Worm (Caenorhabditis elegans) whole organism, L4 larva: ENCODE data around the gene ttm-1.
A peak's percentile ranks its signal among the peaks of the same experiment; 100 is the strongest.

Experiments
- F26F4.8 ChIP-seq: fragments of 200-800 bp; sonication (Bioruptor generic); conservative IDR thresholded peaks from 2 replicates; pipeline ENCODE4 v1.3.6; 2022; ENCODE audit warnings: missing genetic modification characterization, missing compliant biosample characterization
- F37D6.2 ChIP-seq: sonication (generic microtip); optimal IDR thresholded peaks from 2 replicates; lab custom pipeline; 2016; ENCODE audit warnings: mild to moderate bottlenecking, missing genetic modification characterization, missing compliant biosample characterization
- T20F7.1 ChIP-seq: fragments of 200-800 bp; sonication (Bioruptor generic); optimal IDR thresholded peaks from 2 replicates; lab custom pipeline; 2018; ENCODE audit warnings: mild to moderate bottlenecking, missing genetic modification characterization, missing compliant biosample characterization
- T26A8.4 ChIP-seq: fragments of 200-800 bp; sonication (Bioruptor generic); IDR thresholded peaks from 2 replicates; pipeline ENCODE4 v1.3.6; 2022; ENCODE audit warnings: missing genetic modification characterization, missing compliant biosample characterization
- ZK337.2 ChIP-seq: fragments of 200-800 bp; sonication (Bioruptor generic); IDR thresholded peaks from 2 replicates; pipeline ENCODE4 v1.3.6; 2022; ENCODE audit warnings: missing genetic modification reagents, missing genetic modification characterization, missing compliant biosample characterization
- ZK546.5 ChIP-seq, 2 experiments: sonication (generic microtip); optimal IDR thresholded peaks; 2 replicates each; lab custom pipeline; 2017; ENCODE audit warnings: missing biosample characterization in 2 of 2, missing genetic modification characterization in 2 of 2
- aly-2 ChIP-seq: sonication (generic microtip); optimal IDR thresholded peaks from 2 replicates; lab custom pipeline; 2018; ENCODE audit warnings: missing biosample characterization, missing genetic modification characterization
- ama-1 ChIP-seq: fragments of 150-350 bp; optimal IDR thresholded peaks from 2 replicates; lab custom pipeline; 2014; ENCODE audit warnings: inconsistent platforms, mixed read lengths
- arid-1 ChIP-seq: fragments of 200-800 bp; sonication (Bioruptor generic); conservative IDR thresholded peaks from 2 replicates; pipeline ENCODE4 v1.3.6; 2022; ENCODE audit warnings: missing genetic modification reagents, missing genetic modification characterization, missing compliant biosample characterization
- attf-4 ChIP-seq: sonication (generic microtip); optimal IDR thresholded peaks from 3 replicates; lab custom pipeline; 2017; ENCODE audit warnings: missing biosample characterization, missing genetic modification characterization
- ceh-32 ChIP-seq: sonication (generic microtip); optimal IDR thresholded peaks from 2 replicates; lab custom pipeline; 2016; ENCODE audit warnings: mild to moderate bottlenecking, missing genetic modification characterization, missing compliant biosample characterization; ENCODE audit not compliant: poor library complexity
- ceh-44 ChIP-seq: fragments of 200-800 bp; sonication (Bioruptor generic); IDR thresholded peaks from 2 replicates; pipeline ENCODE4 v1.3.6; 2022; ENCODE audit warnings: missing genetic modification reagents, missing genetic modification characterization, missing compliant biosample characterization
- ceh-82 ChIP-seq: sonication (generic microtip); optimal IDR thresholded peaks from 2 replicates; lab custom pipeline; 2017; ENCODE audit warnings: missing biosample characterization, missing genetic modification characterization
- cey-2 ChIP-seq: sonication (generic microtip); optimal IDR thresholded peaks from 3 replicates; lab custom pipeline; 2017; ENCODE audit warnings: missing genetic modification characterization, mild to moderate bottlenecking, missing compliant biosample characterization, antibody characterized with exemption, borderline replicate concordance; ENCODE audit not compliant: insufficient read depth
- daf-16 ChIP-seq, 3 experiments: sonication (generic microtip); optimal IDR thresholded peaks; 2 replicates each; lab custom pipeline; 2016 to 2017; ENCODE audit warnings: missing genetic modification characterization in 3 of 3, missing genetic modification reagents in 3 of 3, mild to moderate bottlenecking in 2 of 3, missing compliant biosample characterization in 2 of 3, missing biosample characterization in 1 of 3, moderate library complexity in 1 of 3
- dmd-6 ChIP-seq: fragments of 200-800 bp; sonication (Bioruptor generic); IDR thresholded peaks from 2 replicates; pipeline ENCODE4 v1.3.6; 2022; ENCODE audit warnings: missing genetic modification reagents, missing genetic modification characterization, missing compliant biosample characterization
- duxl-1 ChIP-seq: sonication (generic microtip); optimal IDR thresholded peaks from 2 replicates; lab custom pipeline; 2016; ENCODE audit warnings: mild to moderate bottlenecking, missing genetic modification characterization, moderate library complexity, missing compliant biosample characterization; ENCODE audit not compliant: poor library complexity
- dve-1 ChIP-seq: sonication (generic microtip); optimal IDR thresholded peaks from 2 replicates; lab custom pipeline; 2017; ENCODE audit warnings: antibody characterized with exemption, mild to moderate bottlenecking, missing genetic modification characterization, missing compliant biosample characterization; ENCODE audit not compliant: insufficient read depth
- egl-27 ChIP-seq: sonication (generic microtip); optimal IDR thresholded peaks from 3 replicates; lab custom pipeline; 2017; ENCODE audit warnings: missing biosample characterization, missing genetic modification reagents, missing genetic modification characterization
- fkh-10 ChIP-seq: fragments of 150-350 bp; optimal IDR thresholded peaks from 2 replicates; lab custom pipeline; 2014; ENCODE audit warnings: missing biosample characterization, missing genetic modification reagents, missing genetic modification characterization
- gei-8 ChIP-seq: fragments of 200-800 bp; sonication (Bioruptor generic); optimal IDR thresholded peaks from 2 replicates; lab custom pipeline; 2018; ENCODE audit warnings: mild to moderate bottlenecking, missing genetic modification characterization, missing compliant biosample characterization
- hif-1 ChIP-seq, 2 experiments: sonication (generic microtip); optimal IDR thresholded peaks; 2 replicates each; lab custom pipeline; 2016 to 2017; ENCODE audit warnings: missing compliant biosample characterization in 2 of 2, missing genetic modification characterization in 2 of 2, missing genetic modification reagents in 2 of 2, missing genotype in 2 of 2, mild to moderate bottlenecking in 1 of 2
- hlh-11 ChIP-seq: fragments of 200-800 bp; sonication (Bioruptor generic); optimal IDR thresholded peaks from 2 replicates; lab custom pipeline; 2018; ENCODE audit warnings: mild to moderate bottlenecking, missing genetic modification characterization, missing compliant biosample characterization
- hmg-1.1 ChIP-seq: fragments of 200-800 bp; sonication (Bioruptor generic); IDR thresholded peaks from 2 replicates; pipeline ENCODE4 v1.3.6; 2022; ENCODE audit warnings: missing genetic modification reagents, missing genetic modification characterization, missing compliant biosample characterization
- lim-7 ChIP-seq: fragments of 200-800 bp; sonication (Bioruptor generic); IDR thresholded peaks from 2 replicates; pipeline ENCODE4 v1.3.6; 2022; ENCODE audit warnings: missing genetic modification characterization, missing compliant biosample characterization
- lin-15B ChIP-seq: fragments of 150-350 bp; sonication (generic microtip); optimal IDR thresholded peaks from 3 replicates; lab custom pipeline; 2014; ENCODE audit warnings: missing biosample characterization, missing genetic modification characterization
- lin-38 ChIP-seq: fragments of 200-800 bp; sonication (Bioruptor generic); IDR thresholded peaks from 2 replicates; pipeline ENCODE4 v1.3.6; 2022; ENCODE audit warnings: missing genetic modification reagents, missing genetic modification characterization, missing compliant biosample characterization
- lsy-2 ChIP-seq, 2 experiments: fragments of 150-350 bp in 1 of 2; sonication (generic microtip) in 1 of 2; optimal IDR thresholded peaks; 2 replicates each; lab custom pipeline; 2014 to 2017; ENCODE audit warnings: missing biosample characterization in 2 of 2, missing genetic modification characterization in 2 of 2
- mdl-1 ChIP-seq, 2 experiments: fragments of 150-350 bp in 1 of 2; sonication (generic microtip) in 1 of 2; optimal IDR thresholded peaks; 2 replicates each; lab custom pipeline; 2014 to 2017; ENCODE audit warnings: missing biosample characterization in 2 of 2, missing genetic modification characterization in 2 of 2
- mxl-3 ChIP-seq: fragments of 200-800 bp; sonication (Bioruptor generic); optimal IDR thresholded peaks from 2 replicates; lab custom pipeline; 2018; ENCODE audit warnings: mild to moderate bottlenecking, missing genetic modification characterization, missing compliant biosample characterization
- nhr-11 ChIP-seq: fragments of 150-350 bp; optimal IDR thresholded peaks from 2 replicates; lab custom pipeline; 2014; ENCODE audit warnings: missing biosample characterization, missing genetic modification characterization
- nhr-25 ChIP-seq: sonication (generic microtip); optimal IDR thresholded peaks from 2 replicates; lab custom pipeline; 2017; ENCODE audit warnings: missing genetic modification characterization, mild to moderate bottlenecking, missing compliant biosample characterization, antibody characterized with exemption, moderate library complexity, borderline replicate concordance; ENCODE audit not compliant: insufficient read depth
- nhr-28 ChIP-seq: fragments of 150-350 bp; optimal IDR thresholded peaks from 2 replicates; lab custom pipeline; 2014; ENCODE audit warnings: missing biosample characterization, missing genetic modification characterization
- nhr-41 ChIP-seq: fragments of 200-800 bp; sonication (Bioruptor generic); IDR thresholded peaks from 2 replicates; pipeline ENCODE4 v1.3.6; 2022; ENCODE audit warnings: missing genetic modification reagents, missing genetic modification characterization, missing compliant biosample characterization
- pha-4 ChIP-seq, 2 experiments: fragments of 150-350 bp in 1 of 2; fragments of 200-800 bp in 1 of 2; sonication (Bioruptor generic) in 1 of 2; IDR thresholded peaks in 1 of 2; optimal IDR thresholded peaks in 1 of 2; 2 replicates each; pipeline versions ENCODE4 v1.3.6 to Lab custom; 2014 to 2022; ENCODE audit warnings: missing genetic modification characterization in 2 of 2, missing genetic modification reagents in 2 of 2, missing biosample characterization in 1 of 2, missing compliant biosample characterization in 1 of 2
- sdz-12 ChIP-seq: fragments of 200-800 bp; sonication (Bioruptor generic); optimal IDR thresholded peaks from 2 replicates; lab custom pipeline; 2018; ENCODE audit warnings: mild to moderate bottlenecking, missing genetic modification characterization, missing compliant biosample characterization
- snpc-1.2 ChIP-seq: fragments of 200-800 bp; sonication (Bioruptor generic); IDR thresholded peaks from 2 replicates; pipeline ENCODE4 v1.3.6; 2022; ENCODE audit warnings: missing genetic modification reagents, missing genetic modification characterization, missing compliant biosample characterization
- snpc-4 ChIP-seq: fragments of 150-350 bp; optimal IDR thresholded peaks from 2 replicates; lab custom pipeline; 2014; ENCODE audit warnings: missing biosample characterization, missing genetic modification characterization
- spr-1 ChIP-seq: sonication (generic microtip); optimal IDR thresholded peaks from 2 replicates; lab custom pipeline; 2016; ENCODE audit warnings: mild to moderate bottlenecking, missing genetic modification characterization, missing compliant biosample characterization
- unc-130 ChIP-seq: sonication (generic microtip); optimal IDR thresholded peaks from 2 replicates; lab custom pipeline; 2016; ENCODE audit warnings: missing genetic modification reagents, missing genetic modification characterization, missing compliant biosample characterization
- unc-39 ChIP-seq: sonication (generic microtip); optimal IDR thresholded peaks from 2 replicates; lab custom pipeline; 2017; ENCODE audit warnings: missing biosample characterization, missing genetic modification characterization
- zag-1 ChIP-seq: fragments of 150-350 bp; optimal IDR thresholded peaks from 2 replicates; lab custom pipeline; 2014; ENCODE audit warnings: missing biosample characterization, missing genetic modification characterization
- zfp-2 ChIP-seq: sonication (generic microtip); optimal IDR thresholded peaks from 2 replicates; lab custom pipeline; 2016; ENCODE audit warnings: mild to moderate bottlenecking, missing genetic modification characterization, missing compliant biosample characterization
- zip-11 ChIP-seq: fragments of 200-800 bp; sonication (Bioruptor generic); IDR thresholded peaks from 2 replicates; pipeline ENCODE4 v1.3.6; 2022; ENCODE audit warnings: missing genetic modification characterization, missing compliant biosample characterization
- zip-2 ChIP-seq: fragments of 150-350 bp; optimal IDR thresholded peaks from 2 replicates; lab custom pipeline; 2014; ENCODE audit warnings: missing biosample characterization, missing genetic modification characterization

ttm-1 gene

ce11 chrIII:12907218-12907617 is 59.6 kb downstream of the ttm-1 start:
- TF ChIP-seq F37D6.2 (no peak), daf-16 (GFP tag; optimal IDR thresholded peaks at IDR 0.05; lab: Kevin White, UChicago) (no peak), daf-16 (tag; optimal IDR thresholded peaks at IDR 0.05; lab: Kevin White, UChicago) (no peak), zip-11 (GFP tag; lab: Robert Waterston, UW) (no peak), fkh-10 (GFP tag; lab: Kevin White, UChicago) (no peak), cey-2 (tag; lab: Kevin White, UChicago) (no peak), mdl-1 (tag; optimal IDR thresholded peaks at IDR 0.05; lab: Kevin White, UChicago) (no peak), nhr-41 (GFP tag; lab: Robert Waterston, UW) (no peak), zip-2 (tag; lab: Kevin White, UChicago) (no peak)

- no peak for TF ChIP-seq fkh-10 (GFP tag; lab: Kevin White, UChicago)
- TF ChIP-seq dmd-6 (GFP tag; lab: Robert Waterston, UW): peak; percentile 12; the same call in 1 of the 2 replicates
- 0 out of 2 replicates have a peak, but pooled peaks have one; percentile 10 for TF ChIP-seq hmg-1.1 (GFP tag; lab: Robert Waterston, UW)
- TF ChIP-seq snpc-4 (tag; lab: Kevin White, UChicago): no peak
- no peak for TF ChIP-seq mdl-1 (tag; optimal IDR thresholded peaks at IDR 0.05; lab: Kevin White, UChicago)
- TF ChIP-seq spr-1 (tag; lab: Kevin White, UChicago): peak; percentile 64
- no peak for TF ChIP-seq daf-16 (GFP tag; optimal IDR thresholded peaks at IDR 0.05; lab: Kevin White, UChicago)
- TF ChIP-seq daf-16 (tag; optimal IDR thresholded peaks at IDR 0.05; lab: Kevin White, UChicago): peak; percentile 32
- TF ChIP-seq snpc-1.2: peak; percentile 71; the same call in 1 of the 2 replicates
- no peak for TF ChIP-seq egl-27 (tag; lab: Kevin White, UChicago)
- peak in 1 of 2 experiments; percentile 68 for TF ChIP-seq lsy-2 (tag; optimal IDR thresholded peaks at IDR 0.05; lab: Kevin White, UChicago)
- TF ChIP-seq ama-1: peak; percentile 91
- TF ChIP-seq F26F4.8 (GFP tag; lab: Robert Waterston, UW): no peak
- TF ChIP-seq cey-2 (tag; lab: Kevin White, UChicago): no peak
- TF ChIP-seq attf-4 (tag; lab: Kevin White, UChicago): no peak
- no peak for TF ChIP-seq zfp-2 (tag; lab: Kevin White, UChicago)
- no peak for TF ChIP-seq ceh-44
- no peak for TF ChIP-seq nhr-28 (tag; lab: Kevin White, UChicago)
- TF ChIP-seq F37D6.2: no peak
- TF ChIP-seq arid-1 (GFP tag; lab: Robert Waterston, UW): peak; percentile 69
- no peak for TF ChIP-seq ceh-32 (tag; lab: Kevin White, UChicago)
- no peak for TF ChIP-seq T20F7.1 (GFP tag; lab: Kevin White, UChicago)
- TF ChIP-seq aly-2 (tag; lab: Kevin White, UChicago): no peak
- TF ChIP-seq dve-1 (tag; lab: Kevin White, UChicago): peak; percentile 34
- no peak for TF ChIP-seq zip-11 (GFP tag; lab: Robert Waterston, UW)
- peak; percentile 8 for TF ChIP-seq hlh-11 (tag; lab: Kevin White, UChicago)
- TF ChIP-seq duxl-1: peak; percentile 66
- no peak for TF ChIP-seq gei-8
- no peak for TF ChIP-seq ceh-82 (tag; lab: Kevin White, UChicago)
- TF ChIP-seq nhr-25 (tag; lab: Kevin White, UChicago): no peak
- no peak for TF ChIP-seq ZK337.2 (GFP tag; lab: Robert Waterston, UW)
- TF ChIP-seq hif-1 (tag; optimal IDR thresholded peaks at IDR 0.05; lab: Kevin White, UChicago): no peak
- no peak for TF ChIP-seq nhr-11 (tag; lab: Kevin White, UChicago)
- TF ChIP-seq T26A8.4 (GFP tag; lab: Robert Waterston, UW): peak; percentile 73
- peak; percentile 53; the same call in 1 of the 2 replicates for TF ChIP-seq pha-4 (GFP tag; IDR thresholded peaks at IDR 0.05; lab: Robert Waterston, UW)
- no peak for TF ChIP-seq pha-4 (tag; optimal IDR thresholded peaks at IDR 0.05; lab: Kevin White, UChicago)
- TF ChIP-seq nhr-41 (GFP tag; lab: Robert Waterston, UW): no peak
- no peak for TF ChIP-seq unc-130 (GFP tag; lab: Kevin White, UChicago)
- TF ChIP-seq zip-2 (tag; lab: Kevin White, UChicago): peak; percentile 1
- TF ChIP-seq mxl-3 (GFP tag; lab: Kevin White, UChicago): no peak
- peak; percentile 72 for TF ChIP-seq lin-38 (GFP tag; lab: Robert Waterston, UW)
- TF ChIP-seq zag-1 (tag; lab: Kevin White, UChicago): no peak
- TF ChIP-seq ZK546.5 (tag; optimal IDR thresholded peaks at IDR 0.05; lab: Kevin White, UChicago): no peak
- no peak for TF ChIP-seq sdz-12 (GFP tag; lab: Kevin White, UChicago)
- TF ChIP-seq unc-39 (tag; lab: Kevin White, UChicago): no peak
- TF ChIP-seq lim-7 (GFP tag; lab: Robert Waterston, UW): no peak
- TF ChIP-seq lin-15B (tag; lab: Kevin White, UChicago): no peak
Observed at ce11 chrIII:12906611-12907037, 60.2 kb downstream of the ttm-1 start.
